Worm (Caenorhabditis elegans) whole organism, mixed stage, embryonic: ENCODE results near the gene abf-5.

Experiments
- M03D4.4 ChIP-seq: sonication (generic microtip); optimal IDR thresholded peaks from 2 replicates; lab custom pipeline; 2017; ENCODE audit warnings: mild to moderate bottlenecking, missing genetic modification characterization, missing compliant biosample characterization
- lsy-2 ChIP-seq: fragments of 150-350 bp; optimal IDR thresholded peaks from 2 replicates; lab custom pipeline; 2014; ENCODE audit warnings: missing biosample characterization, missing genetic modification characterization
- pha-4 ChIP-seq: fragments of 150-350 bp; optimal IDR thresholded peaks from 2 replicates; lab custom pipeline; 2018; ENCODE audit warnings: missing biosample characterization, missing genetic modification reagents, missing genetic modification characterization
- sptf-1 ChIP-seq: sonication (generic microtip); optimal IDR thresholded peaks from 2 replicates; lab custom pipeline; 2017; ENCODE audit warnings: mild to moderate bottlenecking, missing genetic modification characterization, moderate library complexity, missing compliant biosample characterization
- ztf-11 ChIP-seq: fragments of 150-350 bp; optimal IDR thresholded peaks from 2 replicates; lab custom pipeline; 2014; ENCODE audit warnings: missing biosample characterization, missing genetic modification characterization

- TF ChIP-seq M03D4.4 (tag; lab: Kevin White, UChicago) (no peak), sptf-1 (tag; lab: Kevin White, UChicago) (no peak), lsy-2 (tag; lab: Kevin White, UChicago) (no peak), pha-4 (tag; lab: Kevin White, UChicago) (no peak), ztf-11 (tag; lab: Kevin White, UChicago) (no peak)
These were observed 26.9 kb downstream of the abf-5 start for ce11 chrX:12819512-12819911.
